Worm (Caenorhabditis elegans): ENCODE results near the gene Y53G8AR.5.

- TF ChIP-seq ceh-9 (tag; optimal IDR thresholded peaks at IDR 0.05) (no peak), aly-2 (tag; optimal IDR thresholded peaks at IDR 0.05) (no peak), ztf-4 (tag; optimal IDR thresholded peaks at IDR 0.05) (no peak)
Measured at ce11 chrIII:3307379-3307778, 10.1 kb downstream of the Y53G8AR.5 start.
